Worm (Caenorhabditis elegans) whole organism, L2 larva: Measurements from ENCODE around the gene F14F8.8.

Experiments used
- aly-2 ChIP-seq: fragments of 150-350 bp; optimal IDR thresholded peaks from 2 replicates; lab custom pipeline; 2014; ENCODE audit warnings: missing biosample characterization, missing genetic modification characterization
- mab-5 ChIP-seq: fragments of 150-350 bp; optimal IDR thresholded peaks from 2 replicates; lab custom pipeline; 2014; ENCODE audit warnings: missing biosample characterization, missing genetic modification characterization
- nhr-11 ChIP-seq: fragments of 150-350 bp; optimal IDR thresholded peaks from 2 replicates; lab custom pipeline; 2014; ENCODE audit warnings: missing biosample characterization, missing genetic modification characterization
- peb-1 ChIP-seq: fragments of 150-350 bp; optimal IDR thresholded peaks from 2 replicates; lab custom pipeline; 2014; ENCODE audit warnings: missing biosample characterization, missing genetic modification characterization
- ztf-11 ChIP-seq: sonication (generic microtip); optimal IDR thresholded peaks from 2 replicates; lab custom pipeline; 2017; ENCODE audit warnings: missing biosample characterization, missing genetic modification characterization

DNA sequence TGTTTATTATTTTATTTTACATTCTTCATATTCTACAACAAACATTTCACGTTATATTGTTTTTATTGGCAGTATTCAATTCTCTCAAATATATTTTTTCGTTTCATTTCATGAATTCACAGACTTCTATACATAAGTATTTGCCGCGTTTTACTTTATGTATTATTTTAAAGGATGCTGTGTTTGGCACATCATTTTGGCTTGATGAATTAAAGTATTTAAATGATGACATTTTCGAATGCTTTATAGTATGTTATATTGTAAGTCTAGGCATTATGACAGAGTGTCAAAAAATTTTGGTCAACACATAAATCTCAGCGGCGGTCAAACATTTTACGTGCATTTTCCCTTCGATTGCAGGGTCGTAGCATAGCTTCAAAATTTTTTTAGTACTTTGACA is 23.4 kb upstream of the F14F8.8 start:
- TF ChIP-seq nhr-11 (tag; lab: Kevin White, UChicago) (no peak), peb-1 (no peak), ztf-11 (tag; lab: Kevin White, UChicago) (no peak), aly-2 (tag; lab: Kevin White, UChicago) (no peak), mab-5 (tag; lab: Kevin White, UChicago) (no peak)
